Fruit fly (Drosophila melanogaster): Measurements from ENCODE around the gene CG15864.

- TF ChIP-seq Ets98B (GFP tag; IDR thresholded peaks at IDR 0.05) (no peak), D1 (tag; optimal IDR thresholded peaks at IDR 0.05) (no peak), CG8301 (tag; optimal IDR thresholded peaks at IDR 0.05) (no peak), fd96Ca (GFP tag; IDR thresholded peaks at IDR 0.05) (no peak)
Observed at dm6 chr3R:8224726-8225460, 23.3 kb upstream of the CG15864 start.
